Fruit fly (Drosophila melanogaster) whole organism, prepupa: Measurements from ENCODE around the gene Nepl18.

Experiments
- CG10669 ChIP-seq: fragments of 200-800 bp; sonication (Bioruptor generic); optimal IDR thresholded peaks from 3 replicates; lab custom pipeline; 2018; ENCODE audit warnings: missing biosample characterization, mild to moderate bottlenecking, missing genetic modification characterization, moderate library complexity
- CG11294 ChIP-seq: fragments of 200-800 bp; sonication (Bioruptor generic); IDR thresholded peaks from 2 replicates; pipeline ENCODE4 v1.3.6; 2022; ENCODE audit warnings: missing biosample characterization, missing genetic modification characterization
- CG11902 ChIP-seq: fragments of 200-800 bp; sonication (Bioruptor generic); optimal IDR thresholded peaks from 3 replicates; lab custom pipeline; 2016; ENCODE audit warnings: missing biosample characterization, missing genetic modification characterization
- CG3919 ChIP-seq: fragments of 200-800 bp; sonication (Bioruptor generic); optimal IDR thresholded peaks from 3 replicates; lab custom pipeline; 2016; ENCODE audit warnings: missing biosample characterization, missing genetic modification characterization
- CG8119 ChIP-seq: fragments of 200-800 bp; sonication (Bioruptor generic); IDR thresholded peaks from 3 replicates; pipeline ENCODE4 v1.3.6; 2022; ENCODE audit warnings: missing biosample characterization, missing genetic modification characterization
- CG8632 ChIP-seq: fragments of 200-800 bp; sonication (Bioruptor generic); optimal IDR thresholded peaks from 3 replicates; lab custom pipeline; 2016; ENCODE audit warnings: missing biosample characterization, missing genetic modification characterization
- Eip78C ChIP-seq: fragments of 200-800 bp; sonication (Bioruptor generic); peaks from one replicate; lab custom pipeline; 2016; ENCODE audit warnings: missing biosample characterization, missing genetic modification characterization
- Ets96B ChIP-seq: fragments of 200-800 bp; optimal IDR thresholded peaks from 2 replicates; lab custom pipeline; 2019; ENCODE audit warnings: missing biosample characterization, mild to moderate bottlenecking, missing genetic modification characterization, moderate library complexity
- Gug ChIP-seq: fragments of 200-800 bp; sonication (Bioruptor generic); IDR thresholded peaks from 2 replicates; pipeline ENCODE4 v1.3.6; 2022; ENCODE audit warnings: missing biosample characterization, missing genetic modification characterization
- Sox102F ChIP-seq: fragments of 200-800 bp; sonication (Bioruptor generic); optimal IDR thresholded peaks from 2 replicates; lab custom pipeline; 2016; ENCODE audit warnings: missing biosample characterization, mild to moderate bottlenecking, missing genetic modification characterization
- dsx ChIP-seq: fragments of 200-800 bp; optimal IDR thresholded peaks from 3 replicates; lab custom pipeline; 2019; ENCODE audit warnings: missing biosample characterization, mild to moderate bottlenecking, missing genetic modification characterization, moderate library complexity; ENCODE audit not compliant: poor library complexity, severe bottlenecking
- fd85E ChIP-seq: fragments of 200-800 bp; sonication (Bioruptor generic); optimal IDR thresholded peaks from 3 replicates; lab custom pipeline; 2016; ENCODE audit warnings: missing biosample characterization, missing genetic modification characterization
- salr ChIP-seq, 2 experiments: fragments of 200-800 bp; sonication (Bioruptor generic); optimal IDR thresholded peaks; 3 replicates each; lab custom pipeline; 2016 to 2018; ENCODE audit warnings: missing biosample characterization in 2 of 2, missing genetic modification characterization in 2 of 2, mild to moderate bottlenecking in 1 of 2
- vri ChIP-seq: fragments of 200-800 bp; sonication (Bioruptor generic); optimal IDR thresholded peaks from 3 replicates; lab custom pipeline; 2016; ENCODE audit warnings: missing biosample characterization, mild to moderate bottlenecking, missing genetic modification characterization

- TF ChIP-seq Ets96B: no peak
- no peak for TF ChIP-seq CG11294 (GFP tag; lab: Robert Waterston, UW)
- TF ChIP-seq CG3919 (GFP tag; lab: Kevin White, UChicago): no peak
- TF ChIP-seq CG8632 (GFP tag; lab: Kevin White, UChicago): no peak
- TF ChIP-seq fd85E (GFP tag; lab: Kevin White, UChicago): no peak
- no peak for TF ChIP-seq salr (GFP tag; optimal IDR thresholded peaks at IDR 0.05; lab: Kevin White, UChicago)
- no peak for TF ChIP-seq CG11902 (GFP tag; lab: Kevin White, UChicago)
- no peak for TF ChIP-seq Gug (GFP tag; lab: Robert Waterston, UW)
- TF ChIP-seq CG8119 (GFP tag; lab: Robert Waterston, UW): no peak
- no peak for TF ChIP-seq Eip78C (GFP tag; lab: Kevin White, UChicago)
- no peak for TF ChIP-seq Sox102F (GFP tag; lab: Kevin White, UChicago)
- no peak for TF ChIP-seq dsx (GFP tag; lab: Kevin White, UChicago)
- TF ChIP-seq CG10669 (GFP tag; lab: Kevin White, UChicago): no peak
- no peak for TF ChIP-seq vri
Observed at dm6 chr3R:28870364-28870763, 5.1 kb upstream of the Nepl18 start.
